Fruit fly (Drosophila melanogaster) S2 (cell line): ENCODE results near the gene MAGE.

ENCODE experiments used
- CG8478 ChIP-seq: fragments of >200 bp; optimal IDR thresholded peaks from 2 replicates; lab custom pipeline; 2018
- CTCF ChIP-seq, 2 experiments: fragments of >200 bp; optimal IDR thresholded peaks; 2 replicates each; lab custom pipeline; 2018

DNA sequence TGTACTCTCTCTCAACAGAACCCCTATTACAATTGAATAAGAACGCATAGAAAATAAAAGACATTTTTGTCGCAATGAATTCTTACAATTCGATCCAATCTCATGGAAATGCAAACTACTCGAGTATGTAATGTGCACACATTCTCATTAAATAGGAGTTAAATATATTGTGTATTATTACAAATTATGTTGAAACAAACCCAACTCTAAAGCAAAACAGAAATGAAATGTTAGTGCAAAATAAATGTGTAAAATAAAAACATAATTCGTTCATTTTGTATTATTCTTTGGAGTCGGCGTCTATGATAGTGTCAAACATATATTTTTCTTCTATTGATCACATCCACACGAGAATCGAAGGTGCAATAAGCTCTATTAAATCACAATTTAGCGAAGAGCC, 45.7 kb upstream of the MAGE start, which contains the start of gene CG14609:
- TF ChIP-seq CG8478 (lab: Kevin White, UChicago): no peak
- no peak for TF ChIP-seq CTCF (optimal IDR thresholded peaks at IDR 0.05; lab: Kevin White, UChicago)
